Worm (Caenorhabditis elegans) whole organism, L1 larva: ENCODE data around the gene F49H6.15.

ENCODE experiments used
- lin-39 ChIP-seq: fragments of 150-350 bp; optimal IDR thresholded peaks from 2 replicates; lab custom pipeline; 2014; ENCODE audit warnings: missing biosample characterization, missing genetic modification reagents, missing genetic modification characterization
- mdl-1 ChIP-seq, 2 experiments: fragments of 150-350 bp; optimal IDR thresholded peaks; 2 replicates each; lab custom pipeline; 2014 to 2017; ENCODE audit warnings: missing biosample characterization in 2 of 2, missing genetic modification characterization in 2 of 2, inconsistent platforms in 1 of 2
- swsn-7 ChIP-seq: sonication (generic microtip); optimal IDR thresholded peaks from 2 replicates; lab custom pipeline; 2016; ENCODE audit warnings: missing genetic modification characterization, missing compliant biosample characterization
- unc-130 ChIP-seq: fragments of 150-350 bp; optimal IDR thresholded peaks from 2 replicates; lab custom pipeline; 2017; ENCODE audit warnings: missing biosample characterization, missing genetic modification characterization, inconsistent platforms
- zag-1 ChIP-seq: fragments of 150-350 bp; optimal IDR thresholded peaks from 2 replicates; lab custom pipeline; 2014; ENCODE audit warnings: missing biosample characterization, missing genetic modification characterization

- TF ChIP-seq unc-130 (tag; lab: Kevin White, UChicago) (no peak), swsn-7 (tag; lab: Kevin White, UChicago) (no peak), lin-39 (tag; lab: Kevin White, UChicago) (no peak), mdl-1 (tag; optimal IDR thresholded peaks at IDR 0.05; lab: Kevin White, UChicago) (no peak), zag-1 (tag; lab: Kevin White, UChicago) (no peak)
These were observed 33.8 kb downstream of the F49H6.15 start for ce11 chrV:16992383-16992782.
